Worm (Caenorhabditis elegans) whole organism, young adult: ENCODE data around the gene ztf-9.

ENCODE experiments used
- B0019.2 ChIP-seq: fragments of 200-800 bp; sonication (Bioruptor generic); conservative IDR thresholded peaks from 2 replicates; pipeline ENCODE4 v1.3.6; 2022; ENCODE audit warnings: missing genetic modification reagents, missing genetic modification characterization, missing compliant biosample characterization
- B0336.3 ChIP-seq: fragments of 200-800 bp; sonication (Bioruptor generic); IDR thresholded peaks from 2 replicates; pipeline ENCODE4 v1.3.6; 2022; ENCODE audit warnings: missing genetic modification characterization, missing compliant biosample characterization
- C17E4.6 ChIP-seq: fragments of 200-800 bp; sonication (Bioruptor generic); IDR thresholded peaks from 2 replicates; pipeline ENCODE4 v1.3.6; 2022; ENCODE audit warnings: missing genetic modification reagents, missing genetic modification characterization, missing compliant biosample characterization
- F49E8.2 ChIP-seq: sonication (generic microtip); optimal IDR thresholded peaks from 3 replicates; lab custom pipeline; 2017; ENCODE audit warnings: missing genetic modification characterization, mild to moderate bottlenecking, missing compliant biosample characterization, antibody characterized with exemption, moderate library complexity; ENCODE audit not compliant: insufficient read depth
- F55B11.4 ChIP-seq: sonication (generic microtip); optimal IDR thresholded peaks from 2 replicates; lab custom pipeline; 2016; ENCODE audit warnings: missing compliant biosample characterization, missing genetic modification characterization, borderline replicate concordance; ENCODE audit not compliant: insufficient read depth
- K12H6.12 ChIP-seq: fragments of 200-800 bp; sonication (Bioruptor generic); optimal IDR thresholded peaks from 2 replicates; lab custom pipeline; 2018; ENCODE audit warnings: mild to moderate bottlenecking, missing genetic modification characterization, missing compliant biosample characterization
- T07F8.4 ChIP-seq: sonication (generic microtip); optimal IDR thresholded peaks from 2 replicates; lab custom pipeline; 2016; ENCODE audit warnings: mild to moderate bottlenecking, missing genetic modification characterization, moderate library complexity, missing compliant biosample characterization
- Y53F4B.3 ChIP-seq: fragments of 200-800 bp; sonication (Bioruptor generic); IDR thresholded peaks from 2 replicates; pipeline ENCODE4 v1.3.6; 2022; ENCODE audit warnings: missing genetic modification reagents, missing genetic modification characterization, missing compliant biosample characterization
- Y56A3A.18 ChIP-seq: fragments of 200-800 bp; sonication (Bioruptor generic); IDR thresholded peaks from 2 replicates; pipeline ENCODE4 v1.3.6; 2022; ENCODE audit warnings: missing genetic modification reagents, missing genetic modification characterization, missing compliant biosample characterization
- ZK185.1 ChIP-seq: sonication (generic microtip); optimal IDR thresholded peaks from 2 replicates; lab custom pipeline; 2016; ENCODE audit warnings: mild to moderate bottlenecking, missing genetic modification characterization, missing compliant biosample characterization; ENCODE audit not compliant: poor library complexity, severe bottlenecking
- akir-1 ChIP-seq: fragments of 200-800 bp; sonication (Bioruptor generic); optimal IDR thresholded peaks from 2 replicates; lab custom pipeline; 2018; ENCODE audit warnings: mild to moderate bottlenecking, missing genetic modification characterization, moderate library complexity, missing compliant biosample characterization
- ama-1 ChIP-seq, 3 experiments: fragments of 150-350 bp in 1 of 3; sonication (generic microtip) in 2 of 3; optimal IDR thresholded peaks; 2 replicates each; lab custom pipeline; 2014 to 2018; ENCODE audit warnings: missing biosample characterization in 2 of 3, missing genetic modification characterization in 2 of 3, missing genetic modification reagents in 2 of 3
- aptf-2 ChIP-seq: fragments of 200-800 bp; sonication (Bioruptor generic); conservative IDR thresholded peaks from 2 replicates; pipeline ENCODE4 v1.3.6; 2022; ENCODE audit warnings: missing genetic modification reagents, missing genetic modification characterization, missing compliant biosample characterization
- bed-2 ChIP-seq: fragments of 200-800 bp; sonication (Bioruptor generic); IDR thresholded peaks from 2 replicates; pipeline ENCODE4 v1.3.6; 2022; ENCODE audit warnings: missing genetic modification reagents, missing genetic modification characterization, missing compliant biosample characterization
- ceh-58 ChIP-seq: fragments of 200-800 bp; sonication (Bioruptor generic); IDR thresholded peaks from 2 replicates; pipeline ENCODE4 v1.3.6; 2022; ENCODE audit warnings: missing genetic modification characterization, missing compliant biosample characterization
- chd-7 ChIP-seq: sonication (generic microtip); optimal IDR thresholded peaks from 2 replicates; lab custom pipeline; 2016; ENCODE audit warnings: mild to moderate bottlenecking, missing genetic modification characterization, moderate library complexity, missing compliant biosample characterization
- hlh-26 ChIP-seq: fragments of 200-800 bp; sonication (Bioruptor generic); conservative IDR thresholded peaks from 2 replicates; pipeline ENCODE4 v1.3.6; 2022; ENCODE audit warnings: missing genetic modification reagents, missing genetic modification characterization, missing compliant biosample characterization
- hmg-20 ChIP-seq: fragments of 200-800 bp; sonication (Bioruptor generic); IDR thresholded peaks from 2 replicates; pipeline ENCODE4 v1.3.6; 2022; ENCODE audit warnings: missing genetic modification reagents, missing genetic modification characterization, missing compliant biosample characterization
- hsf-1 ChIP-seq: fragments of 200-800 bp; sonication (Bioruptor generic); IDR thresholded peaks from 2 replicates; pipeline ENCODE4 v1.3.6; 2022; ENCODE audit warnings: missing genetic modification reagents, missing genetic modification characterization, missing compliant biosample characterization
- lag-1 ChIP-seq: fragments of 200-800 bp; sonication (Bioruptor generic); IDR thresholded peaks from 2 replicates; pipeline ENCODE4 v1.3.6; 2022; ENCODE audit warnings: missing genetic modification reagents, missing genetic modification characterization, missing compliant biosample characterization
- let-526 ChIP-seq: fragments of 200-800 bp; sonication (Bioruptor generic); IDR thresholded peaks from 2 replicates; pipeline ENCODE4 v1.3.6; 2022; ENCODE audit warnings: missing genetic modification reagents, missing genetic modification characterization, missing compliant biosample characterization
- madf-6 ChIP-seq: fragments of 200-800 bp; sonication (Bioruptor generic); IDR thresholded peaks from 2 replicates; pipeline ENCODE4 v1.3.6; 2022; ENCODE audit warnings: missing genetic modification reagents, missing genetic modification characterization, missing compliant biosample characterization
- nfya-1 ChIP-seq: sonication (generic microtip); optimal IDR thresholded peaks from 2 replicates; lab custom pipeline; 2017; ENCODE audit warnings: antibody characterized with exemption, missing compliant biosample characterization, missing genetic modification characterization, borderline replicate concordance; ENCODE audit not compliant: insufficient read depth
- nfya-2 ChIP-seq: fragments of 200-800 bp; sonication (Bioruptor generic); IDR thresholded peaks from 2 replicates; pipeline ENCODE4 v1.3.6; 2022; ENCODE audit warnings: missing genetic modification reagents, missing genetic modification characterization, missing compliant biosample characterization
- nhr-27 ChIP-seq: fragments of 200-800 bp; sonication (Bioruptor generic); optimal IDR thresholded peaks from 2 replicates; lab custom pipeline; 2018; ENCODE audit warnings: mild to moderate bottlenecking, missing genetic modification characterization, moderate library complexity, missing compliant biosample characterization
- nhr-80 ChIP-seq: sonication (generic microtip); optimal IDR thresholded peaks from 2 replicates; lab custom pipeline; 2016; ENCODE audit warnings: missing genetic modification characterization, missing compliant biosample characterization
- rpc-1 ChIP-seq, 2 experiments: fragments of 150-350 bp in 1 of 2; sonication (generic microtip) in 1 of 2; optimal IDR thresholded peaks; 2 replicates each; lab custom pipeline; 2014 to 2018; ENCODE audit warnings: missing biosample characterization in 1 of 2, missing genetic modification characterization in 1 of 2, missing genetic modification reagents in 1 of 2, missing genotype in 1 of 2
- sdz-38 ChIP-seq: sonication (generic microtip); optimal IDR thresholded peaks from 2 replicates; lab custom pipeline; 2016; ENCODE audit warnings: missing genotype, missing genetic modification characterization, missing compliant biosample characterization
- sea-2 ChIP-seq: fragments of 200-800 bp; sonication (Bioruptor generic); IDR thresholded peaks from 2 replicates; pipeline ENCODE4 v1.3.6; 2022; ENCODE audit warnings: missing genetic modification characterization, missing compliant biosample characterization
- snpc-1.3 ChIP-seq: sonication (generic microtip); optimal IDR thresholded peaks from 2 replicates; lab custom pipeline; 2017; ENCODE audit warnings: missing genetic modification characterization, mild to moderate bottlenecking, missing compliant biosample characterization, antibody characterized with exemption, moderate library complexity, missing genotype, missing genetic modification reagents; ENCODE audit not compliant: insufficient read depth
- tbx-9 ChIP-seq: sonication (generic microtip); optimal IDR thresholded peaks from 2 replicates; lab custom pipeline; 2016; ENCODE audit warnings: borderline replicate concordance, missing genetic modification characterization, inconsistent platforms, missing compliant biosample characterization
- unc-130 ChIP-seq: sonication (generic microtip); optimal IDR thresholded peaks from 2 replicates; lab custom pipeline; 2016; ENCODE audit warnings: missing genetic modification reagents, missing genetic modification characterization, missing compliant biosample characterization
- xnd-1 ChIP-seq: sonication (generic microtip); optimal IDR thresholded peaks from 2 replicates; lab custom pipeline; 2016; ENCODE audit warnings: missing genotype, missing genetic modification reagents, missing genetic modification characterization, missing compliant biosample characterization
- zim-3 ChIP-seq: sonication (generic microtip); optimal IDR thresholded peaks from 2 replicates; lab custom pipeline; 2017; ENCODE audit warnings: mild to moderate bottlenecking, missing genetic modification characterization, moderate library complexity, missing compliant biosample characterization
- ztf-26 ChIP-seq: sonication (generic microtip); optimal IDR thresholded peaks from 2 replicates; lab custom pipeline; 2017; ENCODE audit warnings: missing genetic modification characterization, missing compliant biosample characterization
- ztf-6 ChIP-seq: fragments of 200-800 bp; sonication (Bioruptor generic); IDR thresholded peaks from 2 replicates; pipeline ENCODE4 v1.3.6; 2022; ENCODE audit warnings: missing genetic modification reagents, missing genetic modification characterization, missing compliant biosample characterization

The ztf-9 gene

DNA sequence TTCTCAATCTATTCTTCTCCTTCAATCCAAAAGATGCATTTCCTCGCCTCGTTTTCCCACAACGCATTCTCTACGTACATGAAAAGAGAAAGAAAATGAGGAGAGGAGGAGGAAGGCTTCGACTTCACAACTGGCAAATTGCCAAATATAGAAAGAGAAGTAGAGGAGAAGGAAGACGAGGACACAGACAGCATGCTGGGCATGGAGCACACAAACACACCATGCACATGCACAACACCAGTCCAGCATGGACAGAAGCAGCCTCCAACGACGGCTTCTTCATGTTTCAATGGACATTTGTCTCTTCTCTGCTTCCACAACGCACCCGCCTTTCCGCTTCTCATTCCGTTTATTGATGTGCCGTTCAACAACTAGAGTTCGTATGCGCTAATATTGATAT, 27.3 kb downstream of the ztf-9 start:
- TF ChIP-seq K12H6.12 (tag; lab: Kevin White, UChicago): peak; percentile 5
- TF ChIP-seq ZK185.1 (tag; lab: Kevin White, UChicago): peak; percentile 21
- no peak for TF ChIP-seq akir-1 (GFP tag; lab: Kevin White, UChicago)
- TF ChIP-seq Y56A3A.18 (GFP tag; lab: Robert Waterston, UW): 0 out of 2 replicates have a peak, but pooled peaks have one; percentile 28
- TF ChIP-seq, all 124 proteins: peak for 3

ce11 chrV:9663948-9664347, 28.0 kb downstream of the ztf-9 start:
- TF ChIP-seq rpc-1 (optimal IDR thresholded peaks at IDR 0.05; lab: Kevin White, UChicago) (no peak), rpc-1 (tag; optimal IDR thresholded peaks at IDR 0.05; lab: Kevin White, UChicago) (no peak), hlh-26 (no peak), ama-1 (optimal IDR thresholded peaks at IDR 0.05; lab: Kevin White, UChicago) (no peak), ama-1 (GFP tag; optimal IDR thresholded peaks at IDR 0.05; lab: Kevin White, UChicago) (no peak), ztf-26 (tag; lab: Kevin White, UChicago) (no peak), let-526 (GFP tag; lab: Robert Waterston, UW) (no peak), lag-1 (GFP tag; lab: Robert Waterston, UW) (no peak), ceh-58 (no peak), B0019.2 (GFP tag; lab: Robert Waterston, UW) (no peak), xnd-1 (no peak), snpc-1.3 (tag; lab: Kevin White, UChicago) (no peak), ztf-6 (GFP tag; lab: Robert Waterston, UW) (no peak), hmg-20 (GFP tag; lab: Robert Waterston, UW) (no peak), nhr-27 (tag; lab: Kevin White, UChicago) (no peak), C17E4.6 (GFP tag; lab: Robert Waterston, UW) (no peak), nhr-80 (tag; lab: Kevin White, UChicago) (no peak), madf-6 (no peak), F49E8.2 (tag; lab: Kevin White, UChicago) (no peak)

ce11 chrV:9661514-9661913, 30.4 kb downstream of the ztf-9 start, which contains the start of gene pitr-4:
Gene pitr-4, minus strand, starts transcription at chrV:9661614.
- TF ChIP-seq unc-130 (GFP tag; lab: Kevin White, UChicago) (no peak), hmg-20 (GFP tag; lab: Robert Waterston, UW) (no peak)
- TF ChIP-seq, all 124 proteins: peak for 0

- TF ChIP-seq F55B11.4 (tag; lab: Kevin White, UChicago) (no peak), xnd-1 (no peak), bed-2 (no peak), aptf-2 (GFP tag; lab: Robert Waterston, UW) (no peak), nfya-2 (GFP tag; lab: Robert Waterston, UW) (no peak), tbx-9 (tag; lab: Kevin White, UChicago) (no peak), nfya-1 (tag; lab: Kevin White, UChicago) (no peak), Y53F4B.3 (GFP tag; lab: Robert Waterston, UW) (no peak), ztf-26 (tag; lab: Kevin White, UChicago) (no peak), sea-2 (no peak), chd-7 (tag; lab: Kevin White, UChicago) (no peak), madf-6 (no peak), sdz-38 (tag; lab: Kevin White, UChicago) (no peak), T07F8.4 (no peak), zim-3 (no peak), B0336.3 (GFP tag; lab: Robert Waterston, UW) (no peak), F49E8.2 (tag; lab: Kevin White, UChicago) (no peak), hsf-1 (GFP tag; lab: Robert Waterston, UW) (no peak)
Measured at ce11 chrV:9654154-9654805, 37.7 kb downstream of the ztf-9 start, which contains the start of gene cyp-29A4. Gene cyp-29A4, plus strand, starts transcription at chrV:9654755.
